Worm (Caenorhabditis elegans): ENCODE data around the gene T10B5.3.

DNA sequence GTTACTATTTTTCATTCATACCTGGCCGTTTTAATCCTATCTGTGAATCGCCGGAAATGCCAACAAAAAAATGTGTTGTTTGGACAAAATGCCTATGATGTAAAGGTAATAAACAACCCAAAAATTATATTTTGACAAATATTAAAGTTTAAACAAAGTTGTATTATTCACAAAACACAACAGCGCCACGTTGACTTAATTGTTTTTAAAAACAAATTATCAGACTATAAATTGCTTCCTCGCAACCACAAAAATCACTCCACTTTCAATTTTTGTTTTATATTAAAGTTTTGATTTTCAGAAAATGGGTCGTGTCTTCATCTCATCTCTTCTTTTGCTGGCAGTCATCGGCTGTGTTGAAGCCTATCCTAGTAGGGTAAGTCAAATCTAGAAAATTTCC lies 37.8 kb upstream of the T10B5.3 start, which contains the start of gene Y32G9A.5:
- TF ChIP-seq D1046.2 (GFP tag; IDR thresholded peaks at IDR 0.05) (no peak), lin-13 (GFP tag; optimal IDR thresholded peaks at IDR 0.05) (no peak), nhr-237 (tag; optimal IDR thresholded peaks at IDR 0.05) (no peak), mdl-1 (tag; optimal IDR thresholded peaks at IDR 0.05) (no peak), zfp-2 (tag; optimal IDR thresholded peaks at IDR 0.05) (no peak), pha-4 (GFP tag; IDR thresholded peaks at IDR 0.05) (no peak), pha-4 (tag; optimal IDR thresholded peaks at IDR 0.05) (no peak), lsy-2 (tag; optimal IDR thresholded peaks at IDR 0.05) (no peak), nhr-28 (tag; optimal IDR thresholded peaks at IDR 0.05) (no peak), cey-2 (tag; optimal IDR thresholded peaks at IDR 0.05; ENCODE audit: borderline replicate concordance, insufficient read depth) (no peak), skn-1 (tag; optimal IDR thresholded peaks at IDR 0.05) (no peak), nhr-11 (tag; optimal IDR thresholded peaks at IDR 0.05) (no peak), ctbp-1 (GFP tag; IDR thresholded peaks at IDR 0.05) (no peak), mep-1 (tag; optimal IDR thresholded peaks at IDR 0.05) (no peak), nhr-42 (GFP tag; IDR thresholded peaks at IDR 0.05) (no peak)
